Worm (Caenorhabditis elegans): ENCODE measurements around the gene abl-1.
A peak's percentile ranks its signal among the peaks of the same experiment; 100 is the strongest.

abl-1 gene

DNA sequence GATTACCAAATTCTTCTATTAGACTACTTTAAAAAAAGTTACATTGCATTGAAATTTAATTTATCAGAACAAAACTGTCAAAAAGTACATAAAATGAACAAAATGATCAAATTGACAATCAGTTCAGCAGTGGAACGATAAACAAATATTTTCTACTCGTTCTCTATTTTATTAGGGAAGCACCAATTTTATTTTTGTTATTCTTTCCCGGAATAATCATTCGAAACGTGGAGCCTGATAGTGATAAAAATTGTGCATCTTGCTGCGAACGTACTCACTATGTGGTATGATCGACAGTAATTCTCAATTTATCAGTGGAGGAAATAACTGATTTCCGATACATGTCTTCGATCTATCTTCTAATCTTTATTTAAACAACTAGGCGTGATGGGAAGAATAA lies 7.9 kb upstream of the abl-1 start:
- TF ChIP-seq pbrm-1 (GFP tag; IDR thresholded peaks at IDR 0.05) (no peak), nhr-80 (tag; optimal IDR thresholded peaks at IDR 0.05) (peak; percentile 4), madf-8 (GFP tag; conservative IDR thresholded peaks at IDR 0.05) (no peak)

- TF ChIP-seq lir-1 (GFP tag; conservative IDR thresholded peaks at IDR 0.05) = no peak
- no peak for TF ChIP-seq lag-1 (GFP tag; IDR thresholded peaks at IDR 0.05)
- TF ChIP-seq nfyb-1 (GFP tag; IDR thresholded peaks at IDR 0.05) = no peak
- TF ChIP-seq madf-8 (GFP tag; conservative IDR thresholded peaks at IDR 0.05) = no peak
- TF ChIP-seq atf-7 (tag; optimal IDR thresholded peaks at IDR 0.05) = no peak
- no peak for TF ChIP-seq ceh-91 (GFP tag; IDR thresholded peaks at IDR 0.05)
- no peak for TF ChIP-seq F10E7.11 (tag; optimal IDR thresholded peaks at IDR 0.05)
- TF ChIP-seq lin-35 (GFP tag; optimal IDR thresholded peaks at IDR 0.05) = no peak
- TF ChIP-seq rcor-1 (GFP tag; IDR thresholded peaks at IDR 0.05) = no peak
- TF ChIP-seq lsy-27 (tag; optimal IDR thresholded peaks at IDR 0.05; ENCODE audit: borderline replicate concordance, insufficient read depth) = no peak
- TF ChIP-seq athp-1 (tag; optimal IDR thresholded peaks at IDR 0.05) = no peak
- TF ChIP-seq K11D2.4 (GFP tag; IDR thresholded peaks at IDR 0.05) = no peak
These were observed 6.9 kb upstream of the abl-1 start for ce11 chrX:10630952-10631351.

DNA sequence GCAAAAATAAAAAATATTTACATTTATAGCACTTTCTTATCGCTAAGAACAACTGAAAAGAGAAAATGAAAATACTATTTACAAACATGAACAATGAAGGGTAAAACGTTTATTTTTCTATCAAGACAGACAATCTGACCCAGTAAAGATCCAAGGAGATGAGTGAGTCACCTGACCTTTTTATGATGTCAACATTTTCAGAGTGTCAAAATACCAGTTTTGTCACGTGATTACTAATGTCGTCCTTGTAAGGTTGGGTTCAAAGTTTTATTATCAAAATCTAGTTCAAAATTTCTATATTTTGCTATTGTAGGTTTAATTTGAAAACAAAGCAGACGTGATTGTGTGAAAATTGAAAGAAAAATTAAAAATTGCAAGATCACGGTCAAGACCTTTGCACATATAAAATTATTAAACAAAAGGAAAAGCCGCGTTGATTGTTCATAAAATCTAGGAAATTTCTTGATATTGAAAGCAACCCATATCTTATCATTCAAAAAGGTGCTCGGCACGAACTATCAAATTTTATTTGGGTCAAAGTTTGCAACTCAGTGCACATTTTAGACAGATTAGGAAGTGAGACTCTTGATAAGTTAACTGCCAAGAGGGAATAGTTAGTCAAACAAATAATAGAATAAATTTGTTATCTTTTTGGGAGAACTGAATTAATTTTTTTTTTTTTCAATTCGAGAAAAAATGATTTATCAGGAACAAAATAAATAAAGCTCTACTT lies 6.2 kb upstream of the abl-1 start:
- TF ChIP-seq K12H6.12 (tag; optimal IDR thresholded peaks at IDR 0.05) = no peak
- TF ChIP-seq nhr-80 (tag; optimal IDR thresholded peaks at IDR 0.05) = peak; percentile 57

DNA sequence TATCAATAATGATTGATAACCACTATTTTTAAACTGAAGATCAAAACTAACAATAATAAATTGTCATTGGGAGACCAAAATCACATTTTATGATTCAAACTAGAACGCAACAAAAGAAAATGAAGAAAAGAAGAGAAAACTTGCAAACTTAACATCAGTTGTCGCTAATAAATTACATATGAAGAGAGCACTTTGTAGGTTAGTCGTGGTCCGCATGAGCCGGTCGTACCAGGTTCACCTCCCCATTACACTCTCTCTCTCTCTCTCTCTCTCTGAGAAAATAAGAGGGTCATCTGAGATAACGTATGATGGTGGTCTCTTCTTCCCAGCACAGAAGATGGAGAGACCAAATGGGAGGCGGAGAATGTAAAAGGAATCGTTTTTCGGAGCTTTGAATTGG lies 5.1 kb upstream of the abl-1 start:
- no peak for TF ChIP-seq efl-1 (GFP tag; optimal IDR thresholded peaks at IDR 0.05)
- TF ChIP-seq madf-3 (GFP tag; IDR thresholded peaks at IDR 0.05) = no peak
- TF ChIP-seq ceh-27 (GFP tag; optimal IDR thresholded peaks at IDR 0.05) = no peak
- TF ChIP-seq B0035.1 (tag; optimal IDR thresholded peaks at IDR 0.05) = no peak
- no peak for TF ChIP-seq ceh-79 (tag; optimal IDR thresholded peaks at IDR 0.05)
- TF ChIP-seq lsl-1 (GFP tag; optimal IDR thresholded peaks at IDR 0.05) = no peak
- TF ChIP-seq sptf-2 (GFP tag; optimal IDR thresholded peaks at IDR 0.05) = no peak
- no peak for TF ChIP-seq mel-28 (tag; optimal IDR thresholded peaks at IDR 0.05; ENCODE audit: borderline replicate concordance)
- no peak for TF ChIP-seq lsy-27 (tag; optimal IDR thresholded peaks at IDR 0.05; ENCODE audit: borderline replicate concordance, insufficient read depth)
- TF ChIP-seq ama-1 (optimal IDR thresholded peaks at IDR 0.05) = no peak
- no peak for TF ChIP-seq ama-1 (GFP tag; optimal IDR thresholded peaks at IDR 0.05)
- TF ChIP-seq K11D2.4 (GFP tag; IDR thresholded peaks at IDR 0.05) = no peak
- no peak for TF ChIP-seq nhr-179 (tag; optimal IDR thresholded peaks at IDR 0.05)
- TF ChIP-seq F55B11.4 (tag; optimal IDR thresholded peaks at IDR 0.05; ENCODE audit: borderline replicate concordance, insufficient read depth) = no peak
- TF ChIP-seq ztf-26 (tag; optimal IDR thresholded peaks at IDR 0.05) = no peak
- TF ChIP-seq F23B12.7 (tag; optimal IDR thresholded peaks at IDR 0.05; ENCODE audit: insufficient read depth) = no peak
- TF ChIP-seq xnd-1 (tag; optimal IDR thresholded peaks at IDR 0.05) = no peak
- no peak for TF ChIP-seq mes-4 (tag; optimal IDR thresholded peaks at IDR 0.05)

DNA sequence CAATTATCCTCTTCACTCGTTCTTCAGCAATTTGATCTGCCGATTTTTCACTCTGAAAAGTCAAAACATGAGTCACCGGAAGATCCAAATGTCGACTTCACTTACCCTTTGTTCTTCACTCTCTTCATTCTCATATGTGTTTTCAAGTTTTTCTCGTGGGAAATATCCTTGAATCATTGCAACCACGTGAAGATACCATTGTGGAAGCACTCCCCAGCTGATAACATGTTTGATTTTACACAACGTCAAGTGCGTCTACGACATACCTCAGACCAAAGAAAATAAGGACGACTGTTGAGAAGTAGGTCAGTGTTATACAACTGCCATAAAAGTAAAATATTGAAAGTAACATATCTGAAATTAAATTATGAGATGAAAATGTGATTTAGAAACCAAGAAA lies 4.4 kb upstream of the abl-1 start, which contains the start of gene M79.2:
Gene M79.2 (minus strand): TSS at position 354 of the 400 bp plus-strand sequence.
- no peak for TF ChIP-seq efl-1 (GFP tag; optimal IDR thresholded peaks at IDR 0.05)
- no peak for TF ChIP-seq B0035.1 (tag; optimal IDR thresholded peaks at IDR 0.05)
- no peak for TF ChIP-seq Y67H2A.10 (GFP tag; conservative IDR thresholded peaks at IDR 0.05)
- TF ChIP-seq madf-10 (tag; optimal IDR thresholded peaks at IDR 0.05) = no peak
- TF ChIP-seq ztf-18 (tag; optimal IDR thresholded peaks at IDR 0.05) = no peak
- TF ChIP-seq ccch-3 (GFP tag; optimal IDR thresholded peaks at IDR 0.05) = no peak
- TF ChIP-seq lin-40 (tag; optimal IDR thresholded peaks at IDR 0.05) = no peak
- TF ChIP-seq lin-35 (GFP tag; optimal IDR thresholded peaks at IDR 0.05) = no peak
- no peak for TF ChIP-seq hmg-20 (GFP tag; IDR thresholded peaks at IDR 0.05)
- no peak for TF ChIP-seq F55B11.4 (tag; optimal IDR thresholded peaks at IDR 0.05; ENCODE audit: borderline replicate concordance, insufficient read depth)
- no peak for TF ChIP-seq tlf-1 (GFP tag; optimal IDR thresholded peaks at IDR 0.05)
- no peak for TF ChIP-seq F10E7.11 (tag; optimal IDR thresholded peaks at IDR 0.05)
- TF ChIP-seq T26A5.8 (tag; optimal IDR thresholded peaks at IDR 0.05) = no peak
- no peak for TF ChIP-seq C17E4.6 (GFP tag; IDR thresholded peaks at IDR 0.05)
- no peak for TF ChIP-seq cebp-2 (GFP tag; IDR thresholded peaks at IDR 0.05)
- TF ChIP-seq snpc-4 (GFP tag; optimal IDR thresholded peaks at IDR 0.05) = no peak
- no peak for TF ChIP-seq snpc-4 (tag; optimal IDR thresholded peaks at IDR 0.05)
